Fruit fly (Drosophila melanogaster) whole organism, adult: ENCODE results near the gene CG10317.

Experiments
- Crg-1 ChIP-seq: fragments of 200-800 bp; sonication (Bioruptor generic); optimal IDR thresholded peaks from 2 replicates; lab custom pipeline; 2016; ENCODE audit warnings: missing biosample characterization, missing genetic modification characterization
- Hr96 ChIP-seq: fragments of 200-800 bp; sonication (Bioruptor generic); optimal IDR thresholded peaks from 2 replicates; lab custom pipeline; 2016; ENCODE audit warnings: missing biosample characterization, missing genetic modification characterization
- bab1 ChIP-seq: fragments of 200-800 bp; sonication (Bioruptor generic); optimal IDR thresholded peaks from 3 replicates; lab custom pipeline; 2019; ENCODE audit warnings: missing biosample characterization, mild to moderate bottlenecking, missing genetic modification characterization, moderate library complexity
- cic ChIP-seq: fragments of 200-800 bp; sonication (Bioruptor generic); optimal IDR thresholded peaks from 2 replicates; lab custom pipeline; 2017; ENCODE audit warnings: missing biosample characterization, mild to moderate bottlenecking, missing genetic modification characterization, moderate library complexity
- kay ChIP-seq: fragments of 200-800 bp; sonication (Bioruptor generic); peaks from one replicate; lab custom pipeline; 2016; ENCODE audit warnings: missing biosample characterization, missing genetic modification characterization, borderline replicate concordance
- tj ChIP-seq: fragments of 200-800 bp; sonication (Bioruptor generic); optimal IDR thresholded peaks from 3 replicates; lab custom pipeline; 2017; ENCODE audit warnings: missing biosample characterization, mild to moderate bottlenecking, missing genetic modification characterization, moderate library complexity
- toe ChIP-seq: fragments of 200-800 bp; sonication (Bioruptor generic); optimal IDR thresholded peaks from 2 replicates; lab custom pipeline; 2016; ENCODE audit warnings: missing biosample characterization, missing genetic modification characterization

DNA sequence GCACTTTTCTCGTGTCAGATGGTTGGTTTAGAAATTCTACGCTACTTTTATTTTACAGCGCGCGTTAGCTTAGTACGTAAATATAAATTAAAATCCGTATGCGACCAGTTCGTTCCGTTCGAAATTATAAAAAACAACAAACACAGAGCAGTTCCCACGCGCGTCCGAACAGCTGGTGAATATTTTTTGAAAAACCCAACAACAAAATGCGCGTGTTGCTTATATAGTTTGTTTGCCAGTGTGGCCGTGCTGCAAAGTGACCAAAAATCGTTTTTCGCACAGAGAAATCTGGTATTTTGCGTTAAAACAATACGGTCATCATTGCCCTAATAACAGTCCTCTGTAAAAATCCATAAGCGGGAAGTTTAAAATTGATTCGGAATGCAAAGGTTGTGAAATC, 32.0 kb downstream of the CG10317 start:
- TF ChIP-seq kay (GFP tag; lab: Kevin White, UChicago) (no peak), tj (no peak), cic (peak; percentile 37), toe (GFP tag; lab: Kevin White, UChicago) (no peak), bab1 (GFP tag; lab: Kevin White, UChicago) (peak; percentile 60), Crg-1 (no peak), Hr96 (GFP tag; lab: Kevin White, UChicago) (no peak)
